Worm (Caenorhabditis elegans) whole organism, L1 larva: ENCODE measurements around the gene Y54F10BM.6.

Experiments used
- C04F5.9 ChIP-seq: sonication (generic microtip); optimal IDR thresholded peaks from 2 replicates; lab custom pipeline; 2016; ENCODE audit warnings: missing genetic modification characterization, missing compliant biosample characterization
- C16A3.4 ChIP-seq: fragments of 150-350 bp; optimal IDR thresholded peaks from 2 replicates; lab custom pipeline; 2014; ENCODE audit warnings: missing biosample characterization, missing genetic modification characterization
- C34B4.2 ChIP-seq: sonication (generic microtip); optimal IDR thresholded peaks from 2 replicates; lab custom pipeline; 2017; ENCODE audit warnings: mild to moderate bottlenecking, missing genetic modification characterization, missing compliant biosample characterization
- F16B12.6 ChIP-seq: fragments of 150-350 bp; optimal IDR thresholded peaks from 2 replicates; lab custom pipeline; 2014; ENCODE audit warnings: missing biosample characterization, missing genetic modification characterization
- alr-1 ChIP-seq: fragments of 200-800 bp; sonication (Bioruptor generic); optimal IDR thresholded peaks from 2 replicates; lab custom pipeline; 2018; ENCODE audit warnings: borderline replicate concordance, mild to moderate bottlenecking, missing genetic modification characterization, missing compliant biosample characterization
- blmp-1 ChIP-seq: fragments of 150-350 bp; optimal IDR thresholded peaks from 2 replicates; lab custom pipeline; 2014; ENCODE audit warnings: missing biosample characterization, missing genetic modification characterization
- ceh-82 ChIP-seq, 3 experiments: fragments of 150-350 bp in 1 of 3; sonication (generic microtip) in 2 of 3; optimal IDR thresholded peaks; 2 replicates each; lab custom pipeline; 2014 to 2017; ENCODE audit warnings: missing biosample characterization in 3 of 3, missing genetic modification characterization in 3 of 3
- ceh-90 ChIP-seq: sonication (generic microtip); optimal IDR thresholded peaks from 2 replicates; lab custom pipeline; 2016; ENCODE audit warnings: missing genetic modification characterization, missing compliant biosample characterization
- ces-1 ChIP-seq: fragments of 150-350 bp; optimal IDR thresholded peaks from 2 replicates; lab custom pipeline; 2014; ENCODE audit warnings: missing biosample characterization, missing genetic modification reagents, missing genetic modification characterization
- dpl-1 ChIP-seq, 3 experiments: fragments of 150-350 bp in 2 of 3; sonication (generic microtip) in 1 of 3; optimal IDR thresholded peaks; 2 replicates each; lab custom pipeline; 2014 to 2017; ENCODE audit warnings: missing biosample characterization in 3 of 3, missing genetic modification characterization in 3 of 3, missing genetic modification reagents in 3 of 3
- dsc-1 ChIP-seq: sonication (generic microtip); optimal IDR thresholded peaks from 2 replicates; lab custom pipeline; 2016; ENCODE audit warnings: mild to moderate bottlenecking, missing genetic modification characterization, missing compliant biosample characterization
- efl-1 ChIP-seq, 4 experiments: fragments of 150-350 bp; optimal IDR thresholded peaks in 3 of 4; peaks in 1 of 4; 1 replicate in 1 of 4; 2 replicates in 3 of 4; lab custom pipeline; 2014; ENCODE audit warnings: missing biosample characterization in 2 of 4, missing genetic modification characterization in 2 of 4, missing genetic modification reagents in 2 of 4
- efl-3 ChIP-seq: fragments of 200-800 bp; sonication (Bioruptor generic); optimal IDR thresholded peaks from 2 replicates; lab custom pipeline; 2018; ENCODE audit warnings: mild to moderate bottlenecking, missing genetic modification characterization, missing compliant biosample characterization
- egl-27 ChIP-seq, 2 experiments: fragments of 150-350 bp in 1 of 2; sonication (generic microtip); optimal IDR thresholded peaks; 3 replicates each; lab custom pipeline; 2017 to 2018; ENCODE audit warnings: missing biosample characterization in 2 of 2, missing genetic modification characterization in 2 of 2, missing genetic modification reagents in 2 of 2
- ets-5 ChIP-seq: fragments of 200-800 bp; sonication (Bioruptor generic); IDR thresholded peaks from 2 replicates; pipeline ENCODE4 v1.3.6; 2022; ENCODE audit warnings: missing genetic modification characterization, missing compliant biosample characterization
- hlh-17 ChIP-seq: fragments of 200-800 bp; sonication (Bioruptor generic); optimal IDR thresholded peaks from 2 replicates; lab custom pipeline; 2018; ENCODE audit warnings: missing genetic modification characterization, mild to moderate bottlenecking, missing compliant biosample characterization, moderate library complexity, borderline replicate concordance
- hlh-4 ChIP-seq: sonication (generic microtip); optimal IDR thresholded peaks from 2 replicates; lab custom pipeline; 2016; ENCODE audit warnings: mild to moderate bottlenecking, missing genetic modification characterization, missing compliant biosample characterization
- hpl-2 ChIP-seq: fragments of 150-350 bp; optimal IDR thresholded peaks from 2 replicates; lab custom pipeline; 2014; ENCODE audit warnings: missing biosample characterization, missing genetic modification reagents, missing genetic modification characterization
- irx-1 ChIP-seq: sonication (generic microtip); optimal IDR thresholded peaks from 2 replicates; lab custom pipeline; 2016; ENCODE audit warnings: missing genetic modification characterization, missing compliant biosample characterization
- isw-1 ChIP-seq: fragments of 200-800 bp; sonication (Bioruptor generic); IDR thresholded peaks from 2 replicates; pipeline ENCODE4 v1.3.6; 2022; ENCODE audit warnings: missing genetic modification characterization, missing compliant biosample characterization
- lin-35 ChIP-seq, 2 experiments: fragments of 150-350 bp; optimal IDR thresholded peaks; 2 replicates each; lab custom pipeline; 2014; ENCODE audit warnings: missing biosample characterization in 2 of 2, missing genetic modification characterization in 2 of 2, missing genetic modification reagents in 2 of 2
- lir-3 ChIP-seq: sonication (generic microtip); optimal IDR thresholded peaks from 2 replicates; lab custom pipeline; 2016; ENCODE audit warnings: mild to moderate bottlenecking, missing genetic modification characterization, moderate library complexity, missing compliant biosample characterization; ENCODE audit not compliant: poor library complexity
- lsy-2 ChIP-seq, 2 experiments: fragments of 150-350 bp; optimal IDR thresholded peaks; 2 replicates each; lab custom pipeline; 2014; ENCODE audit warnings: missing biosample characterization in 2 of 2, missing genetic modification characterization in 2 of 2
- mab-9 ChIP-seq: fragments of 200-800 bp; sonication (Bioruptor generic); IDR thresholded peaks from 2 replicates; pipeline ENCODE4 v1.3.6; 2022; ENCODE audit warnings: missing genetic modification reagents, missing genetic modification characterization, missing compliant biosample characterization
- mdl-1 ChIP-seq, 2 experiments: fragments of 150-350 bp; optimal IDR thresholded peaks; 2 replicates each; lab custom pipeline; 2014 to 2017; ENCODE audit warnings: missing biosample characterization in 2 of 2, missing genetic modification characterization in 2 of 2, inconsistent platforms in 1 of 2
- mep-1 ChIP-seq: fragments of 150-350 bp; optimal IDR thresholded peaks from 2 replicates; lab custom pipeline; 2014; ENCODE audit warnings: missing biosample characterization, missing genetic modification characterization
- nhr-11 ChIP-seq: fragments of 150-350 bp; optimal IDR thresholded peaks from 2 replicates; lab custom pipeline; 2014; ENCODE audit warnings: missing biosample characterization, missing genetic modification characterization
- nhr-19 ChIP-seq: fragments of 200-800 bp; sonication (Bioruptor generic); conservative IDR thresholded peaks from 2 replicates; pipeline ENCODE4 v1.3.6; 2022; ENCODE audit warnings: missing genetic modification characterization, missing compliant biosample characterization
- nhr-20 ChIP-seq: sonication (generic microtip); optimal IDR thresholded peaks from 2 replicates; lab custom pipeline; 2016; ENCODE audit warnings: mild to moderate bottlenecking, missing genetic modification characterization, missing compliant biosample characterization
- nhr-28 ChIP-seq: fragments of 150-350 bp; optimal IDR thresholded peaks from 2 replicates; lab custom pipeline; 2014; ENCODE audit warnings: missing biosample characterization, missing genetic modification characterization
- nhr-85 ChIP-seq: sonication (generic microtip); peaks from one replicate; lab custom pipeline; 2016; ENCODE audit warnings: missing genetic modification characterization, inconsistent platforms, missing compliant biosample characterization
- pag-3 ChIP-seq: sonication (generic microtip); optimal IDR thresholded peaks from 2 replicates; lab custom pipeline; 2017; ENCODE audit warnings: missing genetic modification characterization, mild to moderate bottlenecking, missing compliant biosample characterization, antibody characterized with exemption, borderline replicate concordance; ENCODE audit not compliant: insufficient read depth
- pax-3 ChIP-seq: fragments of 200-800 bp; sonication (Bioruptor generic); optimal IDR thresholded peaks from 2 replicates; lab custom pipeline; 2018; ENCODE audit warnings: mild to moderate bottlenecking, missing genetic modification characterization, moderate library complexity, missing compliant biosample characterization
- rnt-1 ChIP-seq: sonication (generic microtip); optimal IDR thresholded peaks from 2 replicates; lab custom pipeline; 2016; ENCODE audit warnings: mild to moderate bottlenecking, missing genetic modification characterization, moderate library complexity, missing compliant biosample characterization
- snpc-4 ChIP-seq: fragments of 150-350 bp; optimal IDR thresholded peaks from 2 replicates; lab custom pipeline; 2014; ENCODE audit warnings: missing biosample characterization, missing genetic modification characterization
- snu-23 ChIP-seq: sonication (generic microtip); optimal IDR thresholded peaks from 2 replicates; lab custom pipeline; 2016; ENCODE audit warnings: missing genetic modification characterization, missing compliant biosample characterization
- sup-37 ChIP-seq: fragments of 200-800 bp; sonication (Bioruptor generic); optimal IDR thresholded peaks from 2 replicates; lab custom pipeline; 2018; ENCODE audit warnings: mild to moderate bottlenecking, missing genetic modification characterization, missing compliant biosample characterization
- swsn-7 ChIP-seq: sonication (generic microtip); optimal IDR thresholded peaks from 2 replicates; lab custom pipeline; 2016; ENCODE audit warnings: missing genetic modification characterization, missing compliant biosample characterization
- tbx-2 ChIP-seq: sonication (generic microtip); optimal IDR thresholded peaks from 2 replicates; lab custom pipeline; 2016; ENCODE audit warnings: missing genetic modification characterization, missing compliant biosample characterization
- unc-130 ChIP-seq: fragments of 150-350 bp; optimal IDR thresholded peaks from 2 replicates; lab custom pipeline; 2017; ENCODE audit warnings: missing biosample characterization, missing genetic modification characterization, inconsistent platforms
- unc-30 ChIP-seq: sonication (generic microtip); optimal IDR thresholded peaks from 2 replicates; lab custom pipeline; 2017; ENCODE audit warnings: missing biosample characterization, missing genetic modification characterization
- unc-62 ChIP-seq: fragments of 150-350 bp; optimal IDR thresholded peaks from 2 replicates; lab custom pipeline; 2014; ENCODE audit warnings: missing biosample characterization, missing genetic modification reagents, missing genetic modification characterization
- unc-86 ChIP-seq: sonication (generic microtip); optimal IDR thresholded peaks from 2 replicates; lab custom pipeline; 2016; ENCODE audit warnings: missing genetic modification characterization, missing compliant biosample characterization
- ztf-11 ChIP-seq, 2 experiments: sonication (generic microtip); optimal IDR thresholded peaks; 2 replicates each; lab custom pipeline; 2016 to 2017; ENCODE audit warnings: missing genetic modification characterization in 2 of 2, missing biosample characterization in 1 of 2, missing compliant biosample characterization in 1 of 2
- ztf-4 ChIP-seq: fragments of 150-350 bp; optimal IDR thresholded peaks from 2 replicates; lab custom pipeline; 2014; ENCODE audit warnings: missing biosample characterization, missing genetic modification characterization

Y54F10BM.6 gene

ce11 chrIII:2294736-2295135, 31.7 kb downstream of the Y54F10BM.6 start:
- TF ChIP-seq efl-3, result no peak
- TF ChIP-seq ztf-11 (tag; optimal IDR thresholded peaks at IDR 0.05; lab: Kevin White, UChicago), result no peak
- TF ChIP-seq unc-30 (tag; lab: Kevin White, UChicago), result no peak
- TF ChIP-seq lin-35 (GFP tag; optimal IDR thresholded peaks at IDR 0.05; lab: Kevin White, UChicago), result peak in 1 of 2 experiments; percentile 8
- TF ChIP-seq efl-1 (optimal IDR thresholded peaks at IDR 0.05; lab: Kevin White, UChicago), result no peak
- peak in 1 of 2 experiments; percentile 80 for TF ChIP-seq efl-1 (GFP tag; optimal IDR thresholded peaks at IDR 0.05 in 1 of 2; lab: Kevin White, UChicago)

- TF ChIP-seq snpc-4 (tag; lab: Kevin White, UChicago) (no peak), unc-86 (tag; lab: Kevin White, UChicago) (no peak), efl-1 (optimal IDR thresholded peaks at IDR 0.05; lab: Kevin White, UChicago) (no peak), efl-1 (GFP tag; optimal IDR thresholded peaks at IDR 0.05 in 1 of 2; lab: Kevin White, UChicago) (peak in 1 of 2 experiments; percentile 26), lsy-2 (tag; optimal IDR thresholded peaks at IDR 0.05; lab: Kevin White, UChicago) (no peak)
- TF ChIP-seq, all 84 proteins: peak for 1
Measured at ce11 chrIII:2304149-2304548, 41.1 kb downstream of the Y54F10BM.6 start.

- TF ChIP-seq ceh-82 (tag; optimal IDR thresholded peaks at IDR 0.05; lab: Kevin White, UChicago) (peak in 2 of 3 experiments; percentile 29 to 46), efl-3 (no peak), sup-37 (no peak), rnt-1 (tag; lab: Kevin White, UChicago) (peak; percentile 53), C34B4.2 (tag; lab: Kevin White, UChicago) (no peak), lin-35 (GFP tag; optimal IDR thresholded peaks at IDR 0.05; lab: Kevin White, UChicago) (peak; percentile 20 to 55), tbx-2 (peak; percentile 13), nhr-28 (no peak), ztf-11 (tag; optimal IDR thresholded peaks at IDR 0.05; lab: Kevin White, UChicago) (no peak), isw-1 (GFP tag; lab: Robert Waterston, UW) (no peak), C16A3.4 (tag; lab: Kevin White, UChicago) (no peak), ces-1 (GFP tag; lab: Kevin White, UChicago) (no peak), ztf-4 (tag; lab: Kevin White, UChicago) (no peak), swsn-7 (tag; lab: Kevin White, UChicago) (peak; percentile 24), unc-62 (GFP tag; lab: Kevin White, UChicago) (no peak), hpl-2 (no peak), hlh-17 (GFP tag; lab: Kevin White, UChicago) (no peak), C04F5.9 (no peak), dsc-1 (tag; lab: Kevin White, UChicago) (peak; percentile 23), snpc-4 (tag; lab: Kevin White, UChicago) (no peak), unc-130 (tag; lab: Kevin White, UChicago) (no peak), mab-9 (GFP tag; lab: Robert Waterston, UW) (no peak), ets-5 (GFP tag; lab: Robert Waterston, UW) (no peak), lsy-2 (tag; optimal IDR thresholded peaks at IDR 0.05; lab: Kevin White, UChicago) (peak; percentile 36 to 52), F16B12.6 (tag; lab: Kevin White, UChicago) (no peak), egl-27 (tag; optimal IDR thresholded peaks at IDR 0.05; lab: Kevin White, UChicago) (no peak), dpl-1 (GFP tag; optimal IDR thresholded peaks at IDR 0.05; lab: Kevin White, UChicago) (peak; percentile 6 to 15 (median 10)), nhr-20 (tag; lab: Kevin White, UChicago) (peak; percentile 12), pag-3 (tag; lab: Kevin White, UChicago) (no peak), mdl-1 (tag; optimal IDR thresholded peaks at IDR 0.05; lab: Kevin White, UChicago) (no peak), efl-1 (optimal IDR thresholded peaks at IDR 0.05; lab: Kevin White, UChicago) (peak; percentile 76 to 82), efl-1 (GFP tag; optimal IDR thresholded peaks at IDR 0.05 in 1 of 2; lab: Kevin White, UChicago) (peak; percentile 43 to 95), snu-23 (GFP tag; lab: Kevin White, UChicago) (peak; percentile 58), blmp-1 (peak; percentile 8), lir-3 (no peak), unc-30 (tag; lab: Kevin White, UChicago) (no peak), pax-3 (tag; lab: Kevin White, UChicago) (no peak), nhr-19 (no peak), alr-1 (tag; lab: Kevin White, UChicago) (no peak), unc-86 (tag; lab: Kevin White, UChicago) (no peak), hlh-4 (tag; lab: Kevin White, UChicago) (no peak), nhr-11 (no peak), mep-1 (tag; lab: Kevin White, UChicago) (no peak), ceh-90 (tag; lab: Kevin White, UChicago) (no peak), nhr-85 (tag; lab: Kevin White, UChicago) (no peak), irx-1 (tag; lab: Kevin White, UChicago) (no peak)
Measured at ce11 chrIII:2304867-2305266, 41.8 kb downstream of the Y54F10BM.6 start, which contains the start of gene Y54F10BM.9. Gene Y54F10BM.9 (minus strand): TSS chrIII:2304927.
